Fruit fly (Drosophila melanogaster): ENCODE results near the gene CG13630.

CG13630 gene

dm6 chr3R:24671662-24672061, 47.5 kb downstream of the CG13630 start:
- no peak for TF ChIP-seq CG17801 (GFP tag; optimal IDR thresholded peaks at IDR 0.05; ENCODE audit: partially characterized antibody)

Measured in ovary, adult (tissue).